Fruit fly (Drosophila melanogaster) whole organism, prepupa: Measurements from ENCODE around the gene CG31871.

Experiments used
- CG11762 ChIP-seq: fragments of 200-800 bp; sonication (Bioruptor generic); optimal IDR thresholded peaks from 3 replicates; lab custom pipeline; 2016; ENCODE audit warnings: missing biosample characterization, missing genetic modification characterization; ENCODE audit not compliant: insufficient read depth
- CG11902 ChIP-seq: fragments of 200-800 bp; sonication (Bioruptor generic); optimal IDR thresholded peaks from 3 replicates; lab custom pipeline; 2016; ENCODE audit warnings: missing biosample characterization, missing genetic modification characterization
- CG15336 ChIP-seq: fragments of 200-800 bp; sonication (Bioruptor generic); IDR thresholded peaks from 2 replicates; pipeline ENCODE4 v1.3.6; 2022; ENCODE audit warnings: missing biosample characterization, missing genetic modification characterization
- CG1621 ChIP-seq: fragments of 200-800 bp; sonication (Bioruptor generic); optimal IDR thresholded peaks from 3 replicates; lab custom pipeline; 2018; ENCODE audit warnings: missing biosample characterization, mild to moderate bottlenecking, missing genetic modification characterization
- CG31627 ChIP-seq: fragments of 200-800 bp; sonication (Bioruptor generic); optimal IDR thresholded peaks from 3 replicates; lab custom pipeline; 2016; ENCODE audit warnings: missing biosample characterization, missing genetic modification characterization
- CG34406 ChIP-seq: fragments of 200-800 bp; sonication (Bioruptor generic); optimal IDR thresholded peaks from 3 replicates; lab custom pipeline; 2016; ENCODE audit warnings: missing biosample characterization, missing genetic modification characterization
- CG4318 ChIP-seq: fragments of 200-800 bp; sonication (Bioruptor generic); optimal IDR thresholded peaks from 3 replicates; lab custom pipeline; 2017; ENCODE audit warnings: missing biosample characterization, mild to moderate bottlenecking, missing genetic modification characterization
- CG6163 ChIP-seq: fragments of 200-800 bp; sonication (Bioruptor generic); IDR thresholded peaks from 3 replicates; pipeline ENCODE4 v1.3.6; 2022; ENCODE audit warnings: missing biosample characterization, missing genetic modification characterization
- CG6276 ChIP-seq: fragments of 200-800 bp; sonication (Bioruptor generic); optimal IDR thresholded peaks from 2 replicates; lab custom pipeline; 2017; ENCODE audit warnings: missing biosample characterization, mild to moderate bottlenecking, missing genetic modification characterization
- CG6808 ChIP-seq: fragments of 200-800 bp; sonication (Bioruptor generic); optimal IDR thresholded peaks from 3 replicates; lab custom pipeline; 2017; ENCODE audit warnings: missing biosample characterization, missing genetic modification characterization, mild to moderate bottlenecking, moderate library complexity, missing genetic modification reagents
- CG8119 ChIP-seq: fragments of 200-800 bp; sonication (Bioruptor generic); IDR thresholded peaks from 3 replicates; pipeline ENCODE4 v1.3.6; 2022; ENCODE audit warnings: missing biosample characterization, missing genetic modification characterization
- CG8319 ChIP-seq: fragments of 200-800 bp; sonication (Bioruptor generic); optimal IDR thresholded peaks from 3 replicates; lab custom pipeline; 2016; ENCODE audit warnings: missing biosample characterization, missing genetic modification characterization
- CG8632 ChIP-seq: fragments of 200-800 bp; sonication (Bioruptor generic); optimal IDR thresholded peaks from 3 replicates; lab custom pipeline; 2016; ENCODE audit warnings: missing biosample characterization, missing genetic modification characterization
- Eip75B ChIP-seq: fragments of 200-800 bp; sonication (Bioruptor generic); optimal IDR thresholded peaks from 3 replicates; lab custom pipeline; 2016; ENCODE audit warnings: missing biosample characterization, missing genetic modification characterization
- Eip78C ChIP-seq: fragments of 200-800 bp; sonication (Bioruptor generic); peaks from one replicate; lab custom pipeline; 2016; ENCODE audit warnings: missing biosample characterization, missing genetic modification characterization
- Eip93F ChIP-seq: fragments of 200-800 bp; sonication (Bioruptor generic); optimal IDR thresholded peaks from 2 replicates; lab custom pipeline; 2016; ENCODE audit warnings: missing biosample characterization, mild to moderate bottlenecking, missing genetic modification characterization
- Ets21C ChIP-seq: fragments of 200-800 bp; sonication (Bioruptor generic); optimal IDR thresholded peaks from 3 replicates; lab custom pipeline; 2016; ENCODE audit warnings: missing biosample characterization, missing genetic modification characterization
- Ets96B ChIP-seq: fragments of 200-800 bp; optimal IDR thresholded peaks from 2 replicates; lab custom pipeline; 2019; ENCODE audit warnings: missing biosample characterization, mild to moderate bottlenecking, missing genetic modification characterization, moderate library complexity
- Hr38 ChIP-seq: sonication (Bioruptor generic); optimal IDR thresholded peaks from 2 replicates; lab custom pipeline; 2016; ENCODE audit warnings: missing biosample characterization, missing genetic modification characterization
- Hr39 ChIP-seq: fragments of 200-800 bp; sonication (Bioruptor generic); optimal IDR thresholded peaks from 2 replicates; lab custom pipeline; 2016; ENCODE audit warnings: missing biosample characterization, missing genetic modification characterization
- Lpt ChIP-seq: fragments of 200-800 bp; sonication (Bioruptor generic); optimal IDR thresholded peaks from 3 replicates; lab custom pipeline; 2016; ENCODE audit warnings: missing biosample characterization, missing genetic modification characterization
- Met ChIP-seq: fragments of 200-800 bp; sonication (Bioruptor generic); optimal IDR thresholded peaks from 3 replicates; lab custom pipeline; 2016; ENCODE audit warnings: missing biosample characterization, missing genetic modification characterization
- Smox ChIP-seq: fragments of 200-800 bp; sonication (Bioruptor generic); optimal IDR thresholded peaks from 3 replicates; lab custom pipeline; 2016; ENCODE audit warnings: missing biosample characterization, missing genetic modification characterization
- Sox102F ChIP-seq: fragments of 200-800 bp; sonication (Bioruptor generic); optimal IDR thresholded peaks from 2 replicates; lab custom pipeline; 2016; ENCODE audit warnings: missing biosample characterization, mild to moderate bottlenecking, missing genetic modification characterization
- Sox14 ChIP-seq: fragments of 200-800 bp; sonication (Bioruptor generic); optimal IDR thresholded peaks from 3 replicates; lab custom pipeline; 2016; ENCODE audit warnings: missing biosample characterization, missing genetic modification characterization
- achi ChIP-seq: fragments of 200-800 bp; sonication (Bioruptor generic); optimal IDR thresholded peaks from 3 replicates; lab custom pipeline; 2016; ENCODE audit warnings: missing biosample characterization, missing genetic modification characterization
- acj6 ChIP-seq: fragments of 200-800 bp; sonication (Bioruptor generic); optimal IDR thresholded peaks from 3 replicates; lab custom pipeline; 2016; ENCODE audit warnings: missing biosample characterization, missing genetic modification characterization
- cyc ChIP-seq: fragments of 200-800 bp; sonication (Bioruptor generic); optimal IDR thresholded peaks from 3 replicates; lab custom pipeline; 2016; ENCODE audit warnings: missing biosample characterization, missing genetic modification characterization
- dsx ChIP-seq: fragments of 200-800 bp; optimal IDR thresholded peaks from 3 replicates; lab custom pipeline; 2019; ENCODE audit warnings: missing biosample characterization, mild to moderate bottlenecking, missing genetic modification characterization, moderate library complexity; ENCODE audit not compliant: poor library complexity, severe bottlenecking
- eg ChIP-seq: fragments of 200-800 bp; sonication (Bioruptor generic); IDR thresholded peaks from 3 replicates; pipeline ENCODE4 v1.3.6; 2022; ENCODE audit warnings: missing biosample characterization, missing genetic modification characterization
- fd59A ChIP-seq: fragments of 200-800 bp; sonication (Bioruptor generic); optimal IDR thresholded peaks from 2 replicates; lab custom pipeline; 2017; ENCODE audit warnings: missing biosample characterization, mild to moderate bottlenecking, missing genetic modification characterization, missing genetic modification reagents
- fd85E ChIP-seq: fragments of 200-800 bp; sonication (Bioruptor generic); optimal IDR thresholded peaks from 3 replicates; lab custom pipeline; 2016; ENCODE audit warnings: missing biosample characterization, missing genetic modification characterization
- fkh ChIP-seq: fragments of 200-800 bp; sonication (Bioruptor generic); optimal IDR thresholded peaks from 3 replicates; lab custom pipeline; 2017; ENCODE audit warnings: missing biosample characterization, mild to moderate bottlenecking, missing genetic modification characterization, moderate library complexity
- pdm3 ChIP-seq: fragments of 200-800 bp; sonication (Bioruptor generic); optimal IDR thresholded peaks from 3 replicates; lab custom pipeline; 2016; ENCODE audit warnings: missing biosample characterization, missing genetic modification characterization
- salr ChIP-seq, 2 experiments: fragments of 200-800 bp; sonication (Bioruptor generic); optimal IDR thresholded peaks; 3 replicates each; lab custom pipeline; 2016 to 2018; ENCODE audit warnings: missing biosample characterization in 2 of 2, missing genetic modification characterization in 2 of 2, mild to moderate bottlenecking in 1 of 2
- ss ChIP-seq, 2 experiments: fragments of 200-800 bp; sonication (Bioruptor generic); optimal IDR thresholded peaks; 2 replicates in 1 of 2; 3 replicates in 1 of 2; lab custom pipeline; 2017 to 2018; ENCODE audit warnings: mild to moderate bottlenecking in 2 of 2, missing biosample characterization in 2 of 2, missing genetic modification characterization in 2 of 2, moderate library complexity in 1 of 2

Gene CG31871

DNA sequence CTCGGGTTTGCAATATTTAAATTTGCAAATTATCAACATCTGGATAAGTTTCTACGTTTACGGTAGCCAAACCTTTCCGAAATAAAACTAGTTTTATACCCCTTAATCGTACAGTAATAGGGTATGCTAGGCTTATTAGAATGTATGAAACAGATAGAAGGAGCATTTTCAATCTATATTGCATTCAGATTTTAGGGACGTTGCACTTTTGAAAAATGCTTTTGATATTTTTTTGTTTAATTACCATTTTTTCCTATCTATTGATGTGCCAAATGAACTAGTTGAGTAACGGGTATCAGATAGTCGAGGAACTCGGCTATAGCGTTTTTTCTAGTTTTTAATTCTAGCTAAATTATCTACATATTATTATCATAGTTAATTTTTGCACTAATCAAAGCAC, 21.0 kb downstream of the CG31871 start:
- TF ChIP-seq acj6 (no peak), Eip93F (GFP tag; lab: Kevin White, UChicago) (no peak), achi (GFP tag; lab: Kevin White, UChicago) (no peak), Sox14 (GFP tag; lab: Kevin White, UChicago) (no peak), Ets21C (GFP tag; lab: Kevin White, UChicago) (no peak), CG8119 (GFP tag; lab: Robert Waterston, UW) (no peak)

- TF ChIP-seq Sox14 (GFP tag; lab: Kevin White, UChicago) (no peak), salr (GFP tag; optimal IDR thresholded peaks at IDR 0.05; lab: Kevin White, UChicago) (no peak), fd85E (GFP tag; lab: Kevin White, UChicago) (no peak), Ets96B (tag; lab: Kevin White, UChicago) (no peak)
- TF ChIP-seq, all 60 proteins: peak for 0
These were observed 22.4 kb downstream of the CG31871 start, which contains the start of gene CG7299 for dm6 chr2L:10684309-10684708. TSS of gene CG7299 (minus strand) at chr2L:10684409.

dm6 chr2L:10685666-10686065, 23.8 kb downstream of the CG31871 start:
- TF ChIP-seq Hr38 (no peak), ss (GFP tag; optimal IDR thresholded peaks at IDR 0.05; lab: Kevin White, UChicago) (no peak), CG8119 (GFP tag; lab: Robert Waterston, UW) (no peak), CG15336 (GFP tag; lab: Robert Waterston, UW) (no peak), fd59A (GFP tag; lab: Kevin White, UChicago) (no peak), Eip78C (GFP tag; lab: Kevin White, UChicago) (no peak), Met (GFP tag; lab: Kevin White, UChicago) (no peak), Sox102F (GFP tag; lab: Kevin White, UChicago) (no peak), CG6163 (GFP tag; lab: Robert Waterston, UW) (no peak), acj6 (no peak), CG4318 (GFP tag; lab: Kevin White, UChicago) (no peak), CG6808 (GFP tag; lab: Kevin White, UChicago) (no peak), Lpt (GFP tag; lab: Kevin White, UChicago) (no peak), CG31627 (GFP tag; lab: Kevin White, UChicago) (no peak), cyc (GFP tag; lab: Kevin White, UChicago) (no peak), fkh (GFP tag; lab: Kevin White, UChicago) (no peak)

dm6 chr2L:10687009-10687793, 25.3 kb downstream of the CG31871 start, which contains the start of gene CG7296:
TSS of gene CG7296 (minus strand) at chr2L:10687066.
- TF ChIP-seq Eip78C (GFP tag; lab: Kevin White, UChicago) (peak; percentile 10), CG8319 (GFP tag; lab: Kevin White, UChicago) (no peak), CG1621 (peak; percentile 33), Lpt (GFP tag; lab: Kevin White, UChicago) (no peak), dsx (no peak), Eip93F (GFP tag; lab: Kevin White, UChicago) (no peak)

- TF ChIP-seq eg (GFP tag; lab: Robert Waterston, UW) (no peak), Sox14 (GFP tag; lab: Kevin White, UChicago) (no peak), dsx (no peak), CG11762 (no peak), CG34406 (GFP tag; lab: Kevin White, UChicago) (no peak), CG6276 (GFP tag; lab: Kevin White, UChicago) (no peak), Ets96B (tag; lab: Kevin White, UChicago) (no peak), Lpt (GFP tag; lab: Kevin White, UChicago) (no peak), pdm3 (GFP tag; lab: Kevin White, UChicago) (no peak), Hr39 (GFP tag; lab: Kevin White, UChicago) (no peak), CG1621 (no peak), Hr38 (no peak), CG8319 (GFP tag; lab: Kevin White, UChicago) (no peak), Eip75B (no peak), CG8632 (GFP tag; lab: Kevin White, UChicago) (no peak), Eip78C (GFP tag; lab: Kevin White, UChicago) (no peak), Smox (GFP tag; lab: Kevin White, UChicago) (no peak), CG11902 (GFP tag; lab: Kevin White, UChicago) (no peak)
These were observed 25.9 kb downstream of the CG31871 start for dm6 chr2L:10687794-10688185.
